Worm (Caenorhabditis elegans) whole organism, young adult: ENCODE results near the gene cox-6B.

ENCODE experiments used
- B0019.2 ChIP-seq: fragments of 200-800 bp; sonication (Bioruptor generic); conservative IDR thresholded peaks from 2 replicates; pipeline ENCODE4 v1.3.6; 2022; ENCODE audit warnings: missing genetic modification reagents, missing genetic modification characterization, missing compliant biosample characterization
- C06A6.2 ChIP-seq: fragments of 200-800 bp; sonication (Bioruptor generic); conservative IDR thresholded peaks from 2 replicates; pipeline ENCODE4 v1.3.6; 2022; ENCODE audit warnings: missing genetic modification characterization, missing compliant biosample characterization
- D2030.7 ChIP-seq: fragments of 200-800 bp; sonication (Bioruptor generic); IDR thresholded peaks from 2 replicates; pipeline ENCODE4 v1.3.6; 2022; ENCODE audit warnings: missing genetic modification reagents, missing genetic modification characterization, missing compliant biosample characterization
- F10E7.11 ChIP-seq: sonication (generic microtip); optimal IDR thresholded peaks from 2 replicates; lab custom pipeline; 2017; ENCODE audit warnings: mild to moderate bottlenecking, missing genetic modification characterization, moderate library complexity, missing compliant biosample characterization
- F22D6.2 ChIP-seq: sonication (generic microtip); optimal IDR thresholded peaks from 2 replicates; lab custom pipeline; 2016; ENCODE audit warnings: mild to moderate bottlenecking, missing genetic modification characterization, missing compliant biosample characterization
- F33H1.4 ChIP-seq: fragments of 200-800 bp; sonication (Bioruptor generic); IDR thresholded peaks from 2 replicates; pipeline ENCODE4 v1.3.6; 2022; ENCODE audit warnings: missing genetic modification reagents, missing genetic modification characterization, missing compliant biosample characterization
- F49E8.2 ChIP-seq: sonication (generic microtip); optimal IDR thresholded peaks from 3 replicates; lab custom pipeline; 2017; ENCODE audit warnings: missing genetic modification characterization, mild to moderate bottlenecking, missing compliant biosample characterization, antibody characterized with exemption, moderate library complexity; ENCODE audit not compliant: insufficient read depth
- K11D2.4 ChIP-seq: fragments of 200-800 bp; sonication (Bioruptor generic); IDR thresholded peaks from 2 replicates; pipeline ENCODE4 v1.3.6; 2022; ENCODE audit warnings: missing genetic modification reagents, missing genetic modification characterization, missing compliant biosample characterization
- Y53F4B.3 ChIP-seq: fragments of 200-800 bp; sonication (Bioruptor generic); IDR thresholded peaks from 2 replicates; pipeline ENCODE4 v1.3.6; 2022; ENCODE audit warnings: missing genetic modification reagents, missing genetic modification characterization, missing compliant biosample characterization
- Y67H2A.10 ChIP-seq: fragments of 200-800 bp; sonication (Bioruptor generic); conservative IDR thresholded peaks from 2 replicates; pipeline ENCODE4 v1.3.6; 2022; ENCODE audit warnings: missing genetic modification reagents, missing genetic modification characterization, missing compliant biosample characterization
- Y79H2A.3 ChIP-seq: fragments of 200-800 bp; sonication (Bioruptor generic); conservative IDR thresholded peaks from 2 replicates; pipeline ENCODE4 v1.3.6; 2022; ENCODE audit warnings: missing genetic modification reagents, missing genetic modification characterization, missing compliant biosample characterization
- Y95B8A.8 ChIP-seq: fragments of 200-800 bp; sonication (Bioruptor generic); IDR thresholded peaks from 2 replicates; pipeline ENCODE4 v1.3.6; 2022; ENCODE audit warnings: missing genetic modification reagents, missing genetic modification characterization, missing compliant biosample characterization
- aptf-2 ChIP-seq: fragments of 200-800 bp; sonication (Bioruptor generic); conservative IDR thresholded peaks from 2 replicates; pipeline ENCODE4 v1.3.6; 2022; ENCODE audit warnings: missing genetic modification reagents, missing genetic modification characterization, missing compliant biosample characterization
- aptf-3 ChIP-seq: fragments of 200-800 bp; sonication (Bioruptor generic); IDR thresholded peaks from 2 replicates; pipeline ENCODE4 v1.3.6; 2022; ENCODE audit warnings: missing genetic modification characterization, missing compliant biosample characterization
- attf-5 ChIP-seq: fragments of 200-800 bp; sonication (Bioruptor generic); optimal IDR thresholded peaks from 2 replicates; lab custom pipeline; 2018; ENCODE audit warnings: mild to moderate bottlenecking, missing genetic modification characterization, missing compliant biosample characterization
- ccch-3 ChIP-seq: fragments of 200-800 bp; sonication (Bioruptor generic); optimal IDR thresholded peaks from 2 replicates; lab custom pipeline; 2018; ENCODE audit warnings: mild to moderate bottlenecking, missing genetic modification characterization, missing compliant biosample characterization
- cebp-2 ChIP-seq: fragments of 200-800 bp; sonication (Bioruptor generic); IDR thresholded peaks from 2 replicates; pipeline ENCODE4 v1.3.6; 2022; ENCODE audit warnings: missing genetic modification characterization, missing compliant biosample characterization
- ceh-58 ChIP-seq: fragments of 200-800 bp; sonication (Bioruptor generic); IDR thresholded peaks from 2 replicates; pipeline ENCODE4 v1.3.6; 2022; ENCODE audit warnings: missing genetic modification characterization, missing compliant biosample characterization
- dox-1 ChIP-seq: fragments of 200-800 bp; sonication (Bioruptor generic); IDR thresholded peaks from 2 replicates; pipeline ENCODE4 v1.3.6; 2022; ENCODE audit warnings: missing genetic modification reagents, missing genetic modification characterization, missing compliant biosample characterization
- egl-44 ChIP-seq: fragments of 200-800 bp; sonication (Bioruptor generic); IDR thresholded peaks from 2 replicates; pipeline ENCODE4 v1.3.6; 2022; ENCODE audit warnings: missing genetic modification reagents, missing genetic modification characterization, missing compliant biosample characterization
- egrh-3 ChIP-seq: fragments of 200-800 bp; sonication (Bioruptor generic); IDR thresholded peaks from 2 replicates; pipeline ENCODE4 v1.3.6; 2022; ENCODE audit warnings: missing genetic modification reagents, missing genetic modification characterization, missing compliant biosample characterization
- ets-4 ChIP-seq: fragments of 200-800 bp; sonication (Bioruptor generic); optimal IDR thresholded peaks from 2 replicates; lab custom pipeline; 2018; ENCODE audit warnings: mild to moderate bottlenecking, missing genetic modification characterization, missing compliant biosample characterization
- fkh-3 ChIP-seq: sonication (generic microtip); optimal IDR thresholded peaks from 2 replicates; lab custom pipeline; 2016; ENCODE audit warnings: mild to moderate bottlenecking, missing genetic modification characterization, missing compliant biosample characterization
- gei-17 ChIP-seq: fragments of 200-800 bp; sonication (Bioruptor generic); optimal IDR thresholded peaks from 2 replicates; lab custom pipeline; 2018; ENCODE audit warnings: mild to moderate bottlenecking, missing genetic modification characterization, missing compliant biosample characterization
- hlh-12 ChIP-seq: sonication (generic microtip); optimal IDR thresholded peaks from 2 replicates; lab custom pipeline; 2016; ENCODE audit warnings: missing genetic modification characterization, missing compliant biosample characterization
- hlh-26 ChIP-seq: fragments of 200-800 bp; sonication (Bioruptor generic); conservative IDR thresholded peaks from 2 replicates; pipeline ENCODE4 v1.3.6; 2022; ENCODE audit warnings: missing genetic modification reagents, missing genetic modification characterization, missing compliant biosample characterization
- hmg-20 ChIP-seq: fragments of 200-800 bp; sonication (Bioruptor generic); IDR thresholded peaks from 2 replicates; pipeline ENCODE4 v1.3.6; 2022; ENCODE audit warnings: missing genetic modification reagents, missing genetic modification characterization, missing compliant biosample characterization
- lin-54 ChIP-seq: fragments of 200-800 bp; sonication (Bioruptor generic); optimal IDR thresholded peaks from 2 replicates; lab custom pipeline; 2018; ENCODE audit warnings: mild to moderate bottlenecking, missing genetic modification characterization, missing compliant biosample characterization
- madf-3 ChIP-seq: fragments of 200-800 bp; sonication (Bioruptor generic); IDR thresholded peaks from 2 replicates; pipeline ENCODE4 v1.3.6; 2022; ENCODE audit warnings: missing genetic modification reagents, missing genetic modification characterization, missing compliant biosample characterization
- madf-8 ChIP-seq: fragments of 200-800 bp; sonication (Bioruptor generic); conservative IDR thresholded peaks from 2 replicates; pipeline ENCODE4 v1.3.6; 2022; ENCODE audit warnings: missing genetic modification reagents, missing genetic modification characterization, missing compliant biosample characterization
- mel-28 ChIP-seq: sonication (generic microtip); optimal IDR thresholded peaks from 2 replicates; lab custom pipeline; 2016; ENCODE audit warnings: borderline replicate concordance, mild to moderate bottlenecking, missing genetic modification characterization, missing compliant biosample characterization
- mxl-1 ChIP-seq: sonication (generic microtip); optimal IDR thresholded peaks from 2 replicates; lab custom pipeline; 2016; ENCODE audit warnings: missing genetic modification characterization, missing compliant biosample characterization
- nhr-179 ChIP-seq: sonication (generic microtip); optimal IDR thresholded peaks from 2 replicates; lab custom pipeline; 2016; ENCODE audit warnings: mild to moderate bottlenecking, missing genetic modification characterization, missing compliant biosample characterization
- nhr-90 ChIP-seq: sonication (generic microtip); optimal IDR thresholded peaks from 2 replicates; lab custom pipeline; 2016; ENCODE audit warnings: missing genotype, mild to moderate bottlenecking, missing genetic modification characterization, missing compliant biosample characterization
- pbrm-1 ChIP-seq: fragments of 200-800 bp; sonication (Bioruptor generic); IDR thresholded peaks from 2 replicates; pipeline ENCODE4 v1.3.6; 2022; ENCODE audit warnings: missing genetic modification reagents, missing genetic modification characterization, missing compliant biosample characterization
- rec-8 ChIP-seq, 2 experiments: sonication (generic microtip); optimal IDR thresholded peaks; 2 replicates each; lab custom pipeline; 2016; ENCODE audit warnings: mild to moderate bottlenecking in 2 of 2, missing genetic modification characterization in 2 of 2, missing genetic modification reagents in 2 of 2, missing genotype in 2 of 2, missing biosample characterization in 1 of 2, missing compliant biosample characterization in 1 of 2, moderate library complexity in 1 of 2
- repo-1 ChIP-seq: sonication (generic microtip); optimal IDR thresholded peaks from 2 replicates; lab custom pipeline; 2017; ENCODE audit warnings: mild to moderate bottlenecking, missing genetic modification characterization, missing compliant biosample characterization
- rpc-1 ChIP-seq, 2 experiments: fragments of 150-350 bp in 1 of 2; sonication (generic microtip) in 1 of 2; optimal IDR thresholded peaks; 2 replicates each; lab custom pipeline; 2014 to 2018; ENCODE audit warnings: missing biosample characterization in 1 of 2, missing genetic modification characterization in 1 of 2, missing genetic modification reagents in 1 of 2, missing genotype in 1 of 2
- sdz-38 ChIP-seq: sonication (generic microtip); optimal IDR thresholded peaks from 2 replicates; lab custom pipeline; 2016; ENCODE audit warnings: missing genotype, missing genetic modification characterization, missing compliant biosample characterization
- snpc-1.1 ChIP-seq: sonication (generic microtip); optimal IDR thresholded peaks from 2 replicates; lab custom pipeline; 2017; ENCODE audit warnings: missing genetic modification characterization, mild to moderate bottlenecking, missing compliant biosample characterization, antibody characterized with exemption, moderate library complexity, missing genotype, missing genetic modification reagents; ENCODE audit not compliant: insufficient read depth
- snpc-3.4 ChIP-seq: sonication (generic microtip); optimal IDR thresholded peaks from 2 replicates; lab custom pipeline; 2017; ENCODE audit warnings: missing genetic modification characterization, mild to moderate bottlenecking, missing compliant biosample characterization, antibody characterized with exemption, moderate library complexity, missing genotype, missing genetic modification reagents
- snpc-4 ChIP-seq, 5 experiments: fragments of 150-350 bp in 1 of 5; sonication (generic microtip) in 4 of 5; optimal IDR thresholded peaks; 2 replicates each; lab custom pipeline; 2014 to 2018; ENCODE audit warnings: missing genetic modification characterization in 5 of 5, missing biosample characterization in 3 of 5, antibody characterized with exemption in 2 of 5, mild to moderate bottlenecking in 2 of 5, missing compliant biosample characterization in 2 of 5, missing genotype in 2 of 5, moderate library complexity in 2 of 5, missing genetic modification reagents in 1 of 5
- tbp1 ChIP-seq: fragments of 200-800 bp; sonication (Bioruptor generic); optimal IDR thresholded peaks from 2 replicates; lab custom pipeline; 2018; ENCODE audit warnings: mild to moderate bottlenecking, missing genetic modification characterization, missing compliant biosample characterization
- tlf-1 ChIP-seq: fragments of 200-800 bp; sonication (Bioruptor generic); optimal IDR thresholded peaks from 2 replicates; lab custom pipeline; 2018; ENCODE audit warnings: mild to moderate bottlenecking, missing genetic modification characterization, missing compliant biosample characterization
- unc-130 ChIP-seq: sonication (generic microtip); optimal IDR thresholded peaks from 2 replicates; lab custom pipeline; 2016; ENCODE audit warnings: missing genetic modification reagents, missing genetic modification characterization, missing compliant biosample characterization
- unc-62 ChIP-seq: fragments of 150-350 bp; optimal IDR thresholded peaks from 2 replicates; lab custom pipeline; 2014; ENCODE audit warnings: missing biosample characterization, missing genetic modification reagents, missing genetic modification characterization
- zfh-2 ChIP-seq: fragments of 200-800 bp; sonication (Bioruptor generic); conservative IDR thresholded peaks from 2 replicates; pipeline ENCODE4 v1.3.6; 2022; ENCODE audit warnings: missing genetic modification reagents, missing genetic modification characterization, missing compliant biosample characterization

Gene cox-6B

DNA sequence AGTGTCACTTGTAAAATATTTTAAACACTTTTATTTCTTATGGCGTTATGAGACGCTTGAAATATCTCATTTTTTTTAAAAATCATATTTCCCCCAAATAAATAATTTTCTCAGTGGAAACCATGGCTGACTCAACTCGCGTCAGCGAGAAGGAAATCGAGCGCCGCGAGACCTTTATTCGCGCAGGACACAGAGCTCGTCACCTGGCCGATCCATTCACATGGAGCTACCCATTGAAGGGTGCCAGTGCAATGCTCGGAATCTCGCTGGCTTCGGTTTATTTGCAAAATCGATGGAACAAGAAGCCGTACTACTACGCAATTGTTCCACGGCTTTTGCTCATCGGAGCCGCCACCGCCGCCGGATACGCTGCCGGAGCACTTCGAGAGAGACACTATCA, 87.3 kb downstream of the cox-6B start, which contains the start of gene nduc-2 (continued):
- 0 out of 2 replicates have a peak, but pooled peaks have one; percentile 9 for TF ChIP-seq ceh-58
- no peak for TF ChIP-seq C06A6.2
- TF ChIP-seq snpc-1.1 (tag; lab: Kevin White, UChicago) = no peak
- peak; percentile 56; the same call in 1 of the 2 replicates for TF ChIP-seq pbrm-1 (GFP tag; lab: Robert Waterston, UW)
- TF ChIP-seq madf-8 (GFP tag; lab: Robert Waterston, UW) = no peak
- TF ChIP-seq K11D2.4 (GFP tag; lab: Robert Waterston, UW) = no peak
- TF ChIP-seq aptf-2 = no peak
- TF ChIP-seq hlh-12 (tag; lab: Kevin White, UChicago) = no peak
- peak; percentile 75 for TF ChIP-seq madf-3
- no peak for TF ChIP-seq tlf-1 (GFP tag; lab: Kevin White, UChicago)
- no peak for TF ChIP-seq hlh-26
- no peak for TF ChIP-seq sdz-38
- TF ChIP-seq snpc-3.4 = no peak
- no peak for TF ChIP-seq cebp-2 (GFP tag; lab: Robert Waterston, UW)
- no peak for TF ChIP-seq ccch-3 (GFP tag; lab: Kevin White, UChicago)
- no peak for TF ChIP-seq F33H1.4
- TF ChIP-seq F22D6.2 (tag; lab: Kevin White, UChicago) = no peak
- TF ChIP-seq rec-8 (tag; optimal IDR thresholded peaks at IDR 0.05; lab: Kevin White, UChicago) = no peak
- no peak for TF ChIP-seq Y53F4B.3 (GFP tag; lab: Robert Waterston, UW)
- TF ChIP-seq tbp1 = peak; percentile 3
- TF ChIP-seq B0019.2 (GFP tag; lab: Robert Waterston, UW) = no peak
- no peak for TF ChIP-seq snpc-4 (GFP tag; optimal IDR thresholded peaks at IDR 0.05; lab: Kevin White, UChicago)
- peak in 1 of 4 experiments; percentile 3 for TF ChIP-seq snpc-4 (tag; optimal IDR thresholded peaks at IDR 0.05; lab: Kevin White, UChicago)
- no peak for TF ChIP-seq Y79H2A.3 (GFP tag; lab: Robert Waterston, UW)
- no peak for TF ChIP-seq attf-5
- peak; percentile 22; the same call in 1 of the 2 replicates for TF ChIP-seq dox-1 (GFP tag; lab: Robert Waterston, UW)
- TF ChIP-seq aptf-3 (GFP tag; lab: Robert Waterston, UW) = no peak
- TF ChIP-seq nhr-90 (tag; lab: Kevin White, UChicago) = no peak
- TF ChIP-seq Y95B8A.8 (GFP tag; lab: Robert Waterston, UW) = no peak
- no peak for TF ChIP-seq hmg-20 (GFP tag; lab: Robert Waterston, UW)
- TF ChIP-seq lin-54 (GFP tag; lab: Kevin White, UChicago) = no peak
- no peak for TF ChIP-seq unc-130 (GFP tag; lab: Kevin White, UChicago)
- 0 out of 2 replicates have a peak, but pooled peaks have one; percentile 10 for TF ChIP-seq D2030.7
- no peak for TF ChIP-seq F49E8.2
- no peak for TF ChIP-seq unc-62 (GFP tag; lab: Kevin White, UChicago)
- no peak for TF ChIP-seq gei-17 (GFP tag; lab: Kevin White, UChicago)
- TF ChIP-seq ets-4 (GFP tag; lab: Kevin White, UChicago) = no peak
- TF ChIP-seq nhr-179 (tag; lab: Kevin White, UChicago) = no peak
- no peak for TF ChIP-seq egrh-3
- TF ChIP-seq F10E7.11 (tag; lab: Kevin White, UChicago) = no peak
- peak; percentile 64 for TF ChIP-seq zfh-2
- no peak for TF ChIP-seq mxl-1 (tag; lab: Kevin White, UChicago)
- no peak for TF ChIP-seq rpc-1 (optimal IDR thresholded peaks at IDR 0.05; lab: Kevin White, UChicago)
- no peak for TF ChIP-seq rpc-1 (tag; optimal IDR thresholded peaks at IDR 0.05; lab: Kevin White, UChicago)
- TF ChIP-seq repo-1 (tag; lab: Kevin White, UChicago) = peak; percentile 5
- no peak for TF ChIP-seq Y67H2A.10
- no peak for TF ChIP-seq fkh-3 (tag; lab: Kevin White, UChicago)
- no peak for TF ChIP-seq mel-28
- peak; percentile 9; the same call in 1 of the 2 replicates for TF ChIP-seq egl-44 (GFP tag; lab: Robert Waterston, UW)
